Fruit fly (Drosophila melanogaster) whole organism, embryonic: ENCODE data around the gene Fas2.

Experiments used
- ATbp ChIP-seq: fragments of 200-800 bp; sonication (Bioruptor generic); optimal IDR thresholded peaks from 2 replicates; lab custom pipeline; 2017; ENCODE audit warnings: missing biosample characterization, mild to moderate bottlenecking, missing genetic modification characterization, missing genetic modification reagents
- BtbVII ChIP-seq: fragments of 200-800 bp; sonication (Bioruptor generic); optimal IDR thresholded peaks from 3 replicates; lab custom pipeline; 2017; ENCODE audit warnings: missing biosample characterization, mild to moderate bottlenecking, missing genetic modification characterization
- CG10321 ChIP-seq: fragments of 200-800 bp; sonication (Bioruptor generic); IDR thresholded peaks from 2 replicates; pipeline ENCODE4 v1.3.6; 2022; ENCODE audit warnings: missing biosample characterization, missing genetic modification characterization
- CG11695 ChIP-seq: fragments of 200-800 bp; sonication (Bioruptor generic); IDR thresholded peaks from 3 replicates; pipeline ENCODE4 v1.3.6; 2022; ENCODE audit warnings: missing biosample characterization, missing genetic modification characterization
- CG12942 ChIP-seq: fragments of 200-800 bp; sonication (Bioruptor generic); optimal IDR thresholded peaks from 3 replicates; lab custom pipeline; 2016; ENCODE audit warnings: missing biosample characterization, missing genetic modification characterization
- CG13624 ChIP-seq: fragments of 200-800 bp; sonication (Bioruptor generic); optimal IDR thresholded peaks from 2 replicates; lab custom pipeline; 2016; ENCODE audit warnings: missing biosample characterization, missing genetic modification characterization
- CG14441 ChIP-seq: fragments of 200-800 bp; sonication (Bioruptor generic); IDR thresholded peaks from 2 replicates; pipeline ENCODE4 v1.3.6; 2022; ENCODE audit warnings: missing biosample characterization, missing genetic modification characterization
- CG16813 ChIP-seq: fragments of 200-800 bp; sonication (Bioruptor generic); IDR thresholded peaks from 3 replicates; pipeline ENCODE4 v1.3.6; 2022; ENCODE audit warnings: missing biosample characterization, missing genetic modification characterization; ENCODE audit not compliant: partially characterized antibody
- CG2202 ChIP-seq: fragments of 200-800 bp; sonication (Bioruptor generic); optimal IDR thresholded peaks from 2 replicates; lab custom pipeline; 2018; ENCODE audit warnings: missing biosample characterization, mild to moderate bottlenecking, missing genetic modification characterization
- CG3065 ChIP-seq: fragments of 200-800 bp; sonication (Bioruptor generic); optimal IDR thresholded peaks from 2 replicates; lab custom pipeline; 2016; ENCODE audit warnings: missing biosample characterization, missing genetic modification characterization
- CG31441 ChIP-seq: fragments of 200-800 bp; sonication (Bioruptor generic); IDR thresholded peaks from 2 replicates; pipeline ENCODE4 v1.3.6; 2022; ENCODE audit warnings: missing biosample characterization, missing genetic modification characterization
- CG3281 ChIP-seq: fragments of 200-800 bp; sonication (Bioruptor generic); optimal IDR thresholded peaks from 3 replicates; lab custom pipeline; 2017; ENCODE audit warnings: missing biosample characterization, mild to moderate bottlenecking, missing genetic modification characterization
- CG3407 ChIP-seq: fragments of 200-800 bp; sonication (Bioruptor generic); optimal IDR thresholded peaks from 2 replicates; lab custom pipeline; 2018; ENCODE audit warnings: missing biosample characterization, mild to moderate bottlenecking, missing genetic modification characterization
- CG7963 ChIP-seq: fragments of 200-800 bp; sonication (Bioruptor generic); IDR thresholded peaks from 3 replicates; pipeline ENCODE4 v1.3.6; 2022; ENCODE audit warnings: missing biosample characterization, missing genetic modification characterization; ENCODE audit not compliant: partially characterized antibody
- CG9727 ChIP-seq: fragments of 200-800 bp; sonication (Bioruptor generic); optimal IDR thresholded peaks from 3 replicates; lab custom pipeline; 2017; ENCODE audit warnings: missing biosample characterization, mild to moderate bottlenecking, missing genetic modification characterization
- Dbx ChIP-seq: fragments of 200-800 bp; sonication (Bioruptor generic); IDR thresholded peaks from 3 replicates; pipeline ENCODE4 v1.3.6; 2022; ENCODE audit warnings: missing biosample characterization, missing genetic modification characterization
- Ets65A ChIP-seq: fragments of 200-800 bp; sonication (Bioruptor generic); peaks from one replicate; lab custom pipeline; 2016; ENCODE audit warnings: missing biosample characterization, missing genetic modification characterization
- Ets97D ChIP-seq: fragments of 200-800 bp; sonication (Bioruptor generic); optimal IDR thresholded peaks from 3 replicates; lab custom pipeline; 2016; ENCODE audit warnings: missing biosample characterization, missing genetic modification characterization
- H2.0 ChIP-seq: fragments of 200-800 bp; sonication (Bioruptor generic); IDR thresholded peaks from 2 replicates; pipeline ENCODE4 v1.3.6; 2022; ENCODE audit warnings: missing biosample characterization, missing genetic modification characterization
- HmgZ ChIP-seq: fragments of 200-800 bp; sonication (Bioruptor generic); optimal IDR thresholded peaks from 2 replicates; lab custom pipeline; 2018; ENCODE audit warnings: missing biosample characterization, mild to moderate bottlenecking, missing genetic modification characterization
- Hr51 ChIP-seq, 2 experiments: fragments of 200-800 bp; sonication (Bioruptor generic); optimal IDR thresholded peaks; 2 replicates in 1 of 2; 3 replicates in 1 of 2; lab custom pipeline; 2016 to 2018; ENCODE audit warnings: missing biosample characterization in 2 of 2, missing genetic modification characterization in 2 of 2, mild to moderate bottlenecking in 1 of 2, moderate library complexity in 1 of 2
- Lhr ChIP-seq: fragments of 200-800 bp; sonication (Bioruptor generic); optimal IDR thresholded peaks from 3 replicates; lab custom pipeline; 2017; ENCODE audit warnings: mild to moderate bottlenecking, missing biosample characterization, missing genetic modification reagents, missing genetic modification characterization
- MBD-R2 ChIP-seq: fragments of 200-800 bp; sonication (Bioruptor generic); IDR thresholded peaks from 2 replicates; pipeline ENCODE4 v1.3.6; 2022; ENCODE audit warnings: missing biosample characterization, missing genetic modification characterization
- MTF-1 ChIP-seq: fragments of 200-800 bp; sonication (Bioruptor generic); optimal IDR thresholded peaks from 2 replicates; lab custom pipeline; 2018; ENCODE audit warnings: missing biosample characterization, mild to moderate bottlenecking, missing genetic modification characterization, borderline replicate concordance
- Mad ChIP-seq: fragments of 200-800 bp; sonication (Bioruptor generic); optimal IDR thresholded peaks from 2 replicates; lab custom pipeline; 2016; ENCODE audit warnings: missing biosample characterization, missing genetic modification characterization
- Mes4 ChIP-seq: fragments of 200-800 bp; sonication (Bioruptor generic); optimal IDR thresholded peaks from 2 replicates; lab custom pipeline; 2016; ENCODE audit warnings: missing biosample characterization, missing genetic modification characterization
- NfI ChIP-seq: fragments of 200-800 bp; sonication (Bioruptor generic); optimal IDR thresholded peaks from 3 replicates; lab custom pipeline; 2018; ENCODE audit warnings: missing biosample characterization, mild to moderate bottlenecking, missing genetic modification characterization, moderate library complexity
- Ptx1 ChIP-seq: fragments of 200-800 bp; sonication (Bioruptor generic); IDR thresholded peaks from 2 replicates; pipeline ENCODE4 v1.3.6; 2022; ENCODE audit warnings: missing biosample characterization, missing genetic modification characterization
- Sry-δ ChIP-seq: fragments of 200-800 bp; sonication (Bioruptor generic); optimal IDR thresholded peaks from 2 replicates; lab custom pipeline; 2016; ENCODE audit warnings: missing biosample characterization, missing genetic modification characterization
- aop ChIP-seq: fragments of 200-800 bp; sonication (Bioruptor generic); IDR thresholded peaks from 2 replicates; pipeline ENCODE4 v1.3.6; 2022; ENCODE audit warnings: missing biosample characterization, missing genetic modification characterization
- cato ChIP-seq: fragments of 200-800 bp; sonication (Bioruptor generic); optimal IDR thresholded peaks from 2 replicates; lab custom pipeline; 2016; ENCODE audit warnings: missing biosample characterization, missing genetic modification characterization, borderline replicate concordance
- ci ChIP-seq: fragments of 200-800 bp; sonication (Bioruptor generic); IDR thresholded peaks from 3 replicates; pipeline ENCODE4 v1.3.6; 2022; ENCODE audit warnings: missing biosample characterization, missing genetic modification characterization
- cwo ChIP-seq: fragments of 200-800 bp; sonication (Bioruptor generic); optimal IDR thresholded peaks from 3 replicates; lab custom pipeline; 2017; ENCODE audit warnings: missing biosample characterization, missing genetic modification characterization, mild to moderate bottlenecking, moderate library complexity, missing genetic modification reagents
- dan ChIP-seq: fragments of 200-800 bp; sonication (Bioruptor generic); IDR thresholded peaks from 2 replicates; pipeline ENCODE4 v1.3.6; 2022; ENCODE audit warnings: missing biosample characterization, missing genetic modification characterization
- disco-r ChIP-seq: fragments of 200-800 bp; sonication (Bioruptor generic); optimal IDR thresholded peaks from 2 replicates; lab custom pipeline; 2016; ENCODE audit warnings: missing biosample characterization, missing genetic modification characterization
- dm ChIP-seq: fragments of 200-800 bp; sonication (Bioruptor generic); optimal IDR thresholded peaks from 3 replicates; lab custom pipeline; 2016; ENCODE audit warnings: missing biosample characterization, missing genetic modification characterization
- en ChIP-seq: fragments of 200-800 bp; sonication (Bioruptor generic); optimal IDR thresholded peaks from 2 replicates; lab custom pipeline; 2016; ENCODE audit warnings: missing biosample characterization, missing genetic modification characterization
- fu2 ChIP-seq: fragments of 200-800 bp; sonication (Bioruptor generic); optimal IDR thresholded peaks from 2 replicates; lab custom pipeline; 2016; ENCODE audit warnings: missing biosample characterization, missing genetic modification characterization
- hbn ChIP-seq: fragments of 200-800 bp; sonication (Bioruptor generic); IDR thresholded peaks from 2 replicates; pipeline ENCODE4 v1.3.6; 2022; ENCODE audit warnings: missing biosample characterization, missing genetic modification characterization; ENCODE audit not compliant: partially characterized antibody
- hkb ChIP-seq, 2 experiments: fragments of 200-800 bp in 1 of 2; fragments of >200 bp in 1 of 2; sonication (Bioruptor generic) in 1 of 2; IDR thresholded peaks in 1 of 2; optimal IDR thresholded peaks in 1 of 2; 2 replicates each; pipeline versions ENCODE4 v1.3.6 to Lab custom; 2017 to 2022; ENCODE audit warnings: missing biosample characterization in 1 of 2, missing genetic modification characterization in 1 of 2
- lab ChIP-seq: fragments of 200-800 bp; sonication (Bioruptor generic); optimal IDR thresholded peaks from 3 replicates; lab custom pipeline; 2017; ENCODE audit warnings: missing biosample characterization, missing genetic modification characterization, mild to moderate bottlenecking, moderate library complexity, missing genetic modification reagents
- nom ChIP-seq: fragments of 200-800 bp; sonication (Bioruptor generic); optimal IDR thresholded peaks from 2 replicates; lab custom pipeline; 2017; ENCODE audit warnings: missing biosample characterization, missing genetic modification characterization, mild to moderate bottlenecking, moderate library complexity, missing genetic modification reagents
- pan ChIP-seq, 4 experiments: fragments of >200 bp in 3 of 4; fragments of 200-800 bp in 1 of 4; sonication (Bioruptor generic) in 1 of 4; optimal IDR thresholded peaks in 3 of 4; IDR thresholded peaks in 1 of 4; 2 replicates each; pipeline versions ENCODE4 v1.3.6 to Lab custom; 2017 to 2022; ENCODE audit warnings: missing biosample characterization in 2 of 4, missing genetic modification characterization in 2 of 4, mixed read lengths in 1 of 4
- prd ChIP-seq, 3 experiments: fragments of >200 bp in 2 of 3; fragments of 200-800 bp in 1 of 3; sonication (Bioruptor generic) in 1 of 3; optimal IDR thresholded peaks in 2 of 3; IDR thresholded peaks in 1 of 3; 2 replicates in 2 of 3; 3 replicates in 1 of 3; pipeline versions ENCODE4 v1.3.6 to Lab custom; 2017 to 2022; ENCODE audit warnings: missing biosample characterization in 1 of 3, missing genetic modification characterization in 1 of 3
- sim ChIP-seq: fragments of 200-800 bp; sonication (Bioruptor generic); IDR thresholded peaks from 2 replicates; pipeline ENCODE4 v1.3.6; 2022; ENCODE audit warnings: missing biosample characterization, missing genetic modification characterization
- ssp ChIP-seq: fragments of 200-800 bp; sonication (Bioruptor generic); IDR thresholded peaks from 2 replicates; pipeline ENCODE4 v1.3.6; 2022; ENCODE audit warnings: missing biosample characterization, missing genetic modification characterization
- tin ChIP-seq: fragments of 200-800 bp; sonication (Bioruptor generic); optimal IDR thresholded peaks from 3 replicates; lab custom pipeline; 2016; ENCODE audit warnings: missing biosample characterization, missing genetic modification characterization
- zf30C ChIP-seq: fragments of 200-800 bp; sonication (Bioruptor generic); optimal IDR thresholded peaks from 3 replicates; lab custom pipeline; 2018; ENCODE audit warnings: missing biosample characterization, mild to moderate bottlenecking, missing genetic modification characterization

Gene Fas2

dm6 chrX:4106240-4106639 is 99.7 kb downstream of the Fas2 start (continued):
- TF ChIP-seq cato (GFP tag; lab: Kevin White, UChicago) (no peak), MTF-1 (no peak), BtbVII (peak; percentile 5), aop (GFP tag; lab: Robert Waterston, UW) (no peak)

dm6 chrX:4105830-4106233 is 100.1 kb downstream of the Fas2 start, which contains the start of gene cib:
TSS of gene cib (plus strand) at chrX:4106113.
- no peak for TF ChIP-seq CG11695
- TF ChIP-seq Hr51 (GFP tag; optimal IDR thresholded peaks at IDR 0.05; lab: Kevin White, UChicago) = peak; percentile 12
- peak; percentile 75; the same call in 2 of the 3 replicates for TF ChIP-seq Dbx
- TF ChIP-seq CG7963 (GFP tag; lab: Robert Waterston, UW) = peak; percentile 62; the same call in 2 of the 3 replicates
- TF ChIP-seq Mad (GFP tag; lab: Kevin White, UChicago) = peak; percentile 18
- TF ChIP-seq pan (optimal IDR thresholded peaks at IDR 0.05; lab: Kevin White, UChicago) = no peak
- no peak for TF ChIP-seq pan (GFP tag; optimal IDR thresholded peaks at IDR 0.05 in 1 of 2, IDR thresholded peaks at IDR 0.05 in 1 of 2)
- TF ChIP-seq CG16813 (GFP tag; lab: Robert Waterston, UW) = peak; percentile 82
- TF ChIP-seq HmgZ (tag; lab: Kevin White, UChicago) = peak; percentile 87
- peak; percentile 24 for TF ChIP-seq CG13624 (GFP tag; lab: Kevin White, UChicago)
- no peak for TF ChIP-seq CG9727 (GFP tag; lab: Kevin White, UChicago)
- no peak for TF ChIP-seq disco-r (GFP tag; lab: Kevin White, UChicago)
- TF ChIP-seq Sry-δ = peak; percentile 84
- TF ChIP-seq dan = no peak
- TF ChIP-seq MBD-R2 (GFP tag; lab: Robert Waterston, UW) = peak; percentile 55
- TF ChIP-seq nom (GFP tag; lab: Kevin White, UChicago) = peak; percentile 49
- peak; percentile 99 for TF ChIP-seq Lhr (GFP tag; lab: Kevin White, UChicago)
- TF ChIP-seq en = no peak
- no peak for TF ChIP-seq tin (GFP tag; lab: Kevin White, UChicago)
- TF ChIP-seq Ptx1 (GFP tag; lab: Robert Waterston, UW) = no peak
- TF ChIP-seq CG31441 (GFP tag; lab: Robert Waterston, UW) = peak; percentile 39; the same call in 1 of the 2 replicates
- TF ChIP-seq prd (optimal IDR thresholded peaks at IDR 0.05; lab: Kevin White, UChicago) = no peak
- TF ChIP-seq prd (GFP tag; IDR thresholded peaks at IDR 0.05; lab: Robert Waterston, UW) = peak; percentile 36; the same call in 1 of the 3 replicates
- TF ChIP-seq cwo = no peak
- TF ChIP-seq dm (GFP tag; lab: Kevin White, UChicago) = no peak
- TF ChIP-seq CG3065 (GFP tag; lab: Kevin White, UChicago) = no peak
- TF ChIP-seq sim = no peak
- TF ChIP-seq CG14441 (GFP tag; lab: Robert Waterston, UW) = no peak
- no peak for TF ChIP-seq Ets65A (GFP tag; lab: Kevin White, UChicago)
- TF ChIP-seq ci (GFP tag; lab: Robert Waterston, UW) = peak; percentile 75; the same call in 2 of the 3 replicates
- peak; percentile 83 for TF ChIP-seq Ets97D (GFP tag; lab: Kevin White, UChicago)
- peak; percentile 13 for TF ChIP-seq CG3281 (GFP tag; lab: Kevin White, UChicago)
- no peak for TF ChIP-seq CG10321
- TF ChIP-seq hkb (optimal IDR thresholded peaks at IDR 0.05; lab: Kevin White, UChicago) = peak; percentile 68
- no peak; the same call in 1 of the 2 replicates for TF ChIP-seq hkb (GFP tag; IDR thresholded peaks at IDR 0.05; lab: Robert Waterston, UW)
- no peak for TF ChIP-seq lab
- TF ChIP-seq zf30C = peak; percentile 20
- peak; percentile 45 for TF ChIP-seq ATbp (GFP tag; lab: Kevin White, UChicago)
- TF ChIP-seq Mes4 = no peak
- TF ChIP-seq fu2 = no peak
- no peak for TF ChIP-seq CG12942 (GFP tag; lab: Kevin White, UChicago)
- TF ChIP-seq CG3407 (GFP tag; lab: Kevin White, UChicago) = peak; percentile 14
- TF ChIP-seq CG2202 (tag; lab: Kevin White, UChicago) = no peak
- TF ChIP-seq NfI (GFP tag; lab: Kevin White, UChicago) = peak; percentile 26
- TF ChIP-seq hbn = peak; percentile 81
- TF ChIP-seq H2.0 (GFP tag; lab: Robert Waterston, UW) = no peak
- peak; percentile 23; the same call in 1 of the 2 replicates for TF ChIP-seq ssp (GFP tag; lab: Robert Waterston, UW)
